Worm (Caenorhabditis elegans) whole organism, young adult: Measurements from ENCODE around the gene math-33.

Experiments
- D2030.7 ChIP-seq: fragments of 200-800 bp; sonication (Bioruptor generic); IDR thresholded peaks from 2 replicates; pipeline ENCODE4 v1.3.6; 2022; ENCODE audit warnings: missing genetic modification reagents, missing genetic modification characterization, missing compliant biosample characterization
- F10E7.11 ChIP-seq: sonication (generic microtip); optimal IDR thresholded peaks from 2 replicates; lab custom pipeline; 2017; ENCODE audit warnings: mild to moderate bottlenecking, missing genetic modification characterization, moderate library complexity, missing compliant biosample characterization
- F23B12.7 ChIP-seq: sonication (generic microtip); optimal IDR thresholded peaks from 2 replicates; lab custom pipeline; 2017; ENCODE audit warnings: missing genetic modification characterization, mild to moderate bottlenecking, missing compliant biosample characterization, antibody characterized with exemption, moderate library complexity; ENCODE audit not compliant: insufficient read depth
- F39B2.1 ChIP-seq: fragments of 200-800 bp; sonication (Bioruptor generic); IDR thresholded peaks from 2 replicates; pipeline ENCODE4 v1.3.6; 2022; ENCODE audit warnings: missing genetic modification reagents, missing genetic modification characterization, missing compliant biosample characterization
- F52B5.7 ChIP-seq: sonication (generic microtip); optimal IDR thresholded peaks from 2 replicates; lab custom pipeline; 2016; ENCODE audit warnings: mild to moderate bottlenecking, missing genetic modification characterization, missing compliant biosample characterization
- K11D2.4 ChIP-seq: fragments of 200-800 bp; sonication (Bioruptor generic); IDR thresholded peaks from 2 replicates; pipeline ENCODE4 v1.3.6; 2022; ENCODE audit warnings: missing genetic modification reagents, missing genetic modification characterization, missing compliant biosample characterization
- K12H6.12 ChIP-seq: fragments of 200-800 bp; sonication (Bioruptor generic); optimal IDR thresholded peaks from 2 replicates; lab custom pipeline; 2018; ENCODE audit warnings: mild to moderate bottlenecking, missing genetic modification characterization, missing compliant biosample characterization
- Y56A3A.18 ChIP-seq: fragments of 200-800 bp; sonication (Bioruptor generic); IDR thresholded peaks from 2 replicates; pipeline ENCODE4 v1.3.6; 2022; ENCODE audit warnings: missing genetic modification reagents, missing genetic modification characterization, missing compliant biosample characterization
- ZK185.1 ChIP-seq: sonication (generic microtip); optimal IDR thresholded peaks from 2 replicates; lab custom pipeline; 2016; ENCODE audit warnings: mild to moderate bottlenecking, missing genetic modification characterization, missing compliant biosample characterization; ENCODE audit not compliant: poor library complexity, severe bottlenecking
- aptf-3 ChIP-seq: fragments of 200-800 bp; sonication (Bioruptor generic); IDR thresholded peaks from 2 replicates; pipeline ENCODE4 v1.3.6; 2022; ENCODE audit warnings: missing genetic modification characterization, missing compliant biosample characterization
- attf-3 ChIP-seq: fragments of 200-800 bp; sonication (Bioruptor generic); conservative IDR thresholded peaks from 2 replicates; pipeline ENCODE4 v1.3.6; 2022; ENCODE audit warnings: missing genetic modification reagents, missing genetic modification characterization, missing compliant biosample characterization
- attf-5 ChIP-seq: fragments of 200-800 bp; sonication (Bioruptor generic); optimal IDR thresholded peaks from 2 replicates; lab custom pipeline; 2018; ENCODE audit warnings: mild to moderate bottlenecking, missing genetic modification characterization, missing compliant biosample characterization
- ccch-3 ChIP-seq: fragments of 200-800 bp; sonication (Bioruptor generic); optimal IDR thresholded peaks from 2 replicates; lab custom pipeline; 2018; ENCODE audit warnings: mild to moderate bottlenecking, missing genetic modification characterization, missing compliant biosample characterization
- cebp-2 ChIP-seq: fragments of 200-800 bp; sonication (Bioruptor generic); IDR thresholded peaks from 2 replicates; pipeline ENCODE4 v1.3.6; 2022; ENCODE audit warnings: missing genetic modification characterization, missing compliant biosample characterization
- ceh-27 ChIP-seq: fragments of 200-800 bp; sonication (Bioruptor generic); optimal IDR thresholded peaks from 2 replicates; lab custom pipeline; 2018; ENCODE audit warnings: mild to moderate bottlenecking, missing genetic modification characterization, moderate library complexity, missing compliant biosample characterization
- ceh-79 ChIP-seq: sonication (generic microtip); optimal IDR thresholded peaks from 2 replicates; lab custom pipeline; 2017; ENCODE audit warnings: mild to moderate bottlenecking, missing genetic modification characterization, missing compliant biosample characterization
- dpff-1 ChIP-seq: sonication (generic microtip); optimal IDR thresholded peaks from 2 replicates; lab custom pipeline; 2017; ENCODE audit warnings: mild to moderate bottlenecking, missing genetic modification characterization, missing compliant biosample characterization
- efl-1 ChIP-seq: fragments of 150-350 bp; optimal IDR thresholded peaks from 2 replicates; lab custom pipeline; 2014; ENCODE audit warnings: missing biosample characterization, missing genetic modification reagents, missing genetic modification characterization
- egl-44 ChIP-seq: fragments of 200-800 bp; sonication (Bioruptor generic); IDR thresholded peaks from 2 replicates; pipeline ENCODE4 v1.3.6; 2022; ENCODE audit warnings: missing genetic modification reagents, missing genetic modification characterization, missing compliant biosample characterization
- egrh-3 ChIP-seq: fragments of 200-800 bp; sonication (Bioruptor generic); IDR thresholded peaks from 2 replicates; pipeline ENCODE4 v1.3.6; 2022; ENCODE audit warnings: missing genetic modification reagents, missing genetic modification characterization, missing compliant biosample characterization
- him-1 ChIP-seq: sonication (generic microtip); optimal IDR thresholded peaks from 2 replicates; lab custom pipeline; 2016; ENCODE audit warnings: missing genotype, missing genetic modification reagents, missing genetic modification characterization, missing compliant biosample characterization
- hlh-12 ChIP-seq: sonication (generic microtip); optimal IDR thresholded peaks from 2 replicates; lab custom pipeline; 2016; ENCODE audit warnings: missing genetic modification characterization, missing compliant biosample characterization
- hmg-1.2 ChIP-seq: fragments of 200-800 bp; sonication (Bioruptor generic); IDR thresholded peaks from 2 replicates; pipeline ENCODE4 v1.3.6; 2022; ENCODE audit warnings: missing genetic modification reagents, missing genetic modification characterization, missing compliant biosample characterization
- hmg-20 ChIP-seq: fragments of 200-800 bp; sonication (Bioruptor generic); IDR thresholded peaks from 2 replicates; pipeline ENCODE4 v1.3.6; 2022; ENCODE audit warnings: missing genetic modification reagents, missing genetic modification characterization, missing compliant biosample characterization
- hrde-1 ChIP-seq: sonication (generic microtip); optimal IDR thresholded peaks from 2 replicates; lab custom pipeline; 2016; ENCODE audit warnings: missing genetic modification characterization, mild to moderate bottlenecking, missing compliant biosample characterization, moderate library complexity, missing genotype, missing genetic modification reagents, borderline replicate concordance
- lin-26 ChIP-seq: fragments of 200-800 bp; sonication (Bioruptor generic); IDR thresholded peaks from 2 replicates; pipeline ENCODE4 v1.3.6; 2022; ENCODE audit warnings: missing genetic modification reagents, missing genetic modification characterization, missing compliant biosample characterization
- lin-35 ChIP-seq, 3 experiments: fragments of 150-350 bp in 2 of 3; sonication (generic microtip) in 1 of 3; optimal IDR thresholded peaks; 2 replicates each; lab custom pipeline; 2014 to 2018; ENCODE audit warnings: missing biosample characterization in 3 of 3, missing genetic modification characterization in 3 of 3, missing genetic modification reagents in 3 of 3
- lsy-27 ChIP-seq: sonication (generic microtip); optimal IDR thresholded peaks from 2 replicates; lab custom pipeline; 2017; ENCODE audit warnings: missing genetic modification characterization, mild to moderate bottlenecking, missing compliant biosample characterization, antibody characterized with exemption, missing genotype, borderline replicate concordance; ENCODE audit not compliant: insufficient read depth
- madf-3 ChIP-seq: fragments of 200-800 bp; sonication (Bioruptor generic); IDR thresholded peaks from 2 replicates; pipeline ENCODE4 v1.3.6; 2022; ENCODE audit warnings: missing genetic modification reagents, missing genetic modification characterization, missing compliant biosample characterization
- madf-6 ChIP-seq: fragments of 200-800 bp; sonication (Bioruptor generic); IDR thresholded peaks from 2 replicates; pipeline ENCODE4 v1.3.6; 2022; ENCODE audit warnings: missing genetic modification reagents, missing genetic modification characterization, missing compliant biosample characterization
- madf-8 ChIP-seq: fragments of 200-800 bp; sonication (Bioruptor generic); conservative IDR thresholded peaks from 2 replicates; pipeline ENCODE4 v1.3.6; 2022; ENCODE audit warnings: missing genetic modification reagents, missing genetic modification characterization, missing compliant biosample characterization
- mel-28 ChIP-seq: sonication (generic microtip); optimal IDR thresholded peaks from 2 replicates; lab custom pipeline; 2016; ENCODE audit warnings: borderline replicate concordance, mild to moderate bottlenecking, missing genetic modification characterization, missing compliant biosample characterization
- mxl-1 ChIP-seq: sonication (generic microtip); optimal IDR thresholded peaks from 2 replicates; lab custom pipeline; 2016; ENCODE audit warnings: missing genetic modification characterization, missing compliant biosample characterization
- nfya-2 ChIP-seq: fragments of 200-800 bp; sonication (Bioruptor generic); IDR thresholded peaks from 2 replicates; pipeline ENCODE4 v1.3.6; 2022; ENCODE audit warnings: missing genetic modification reagents, missing genetic modification characterization, missing compliant biosample characterization
- nhr-90 ChIP-seq: sonication (generic microtip); optimal IDR thresholded peaks from 2 replicates; lab custom pipeline; 2016; ENCODE audit warnings: missing genotype, mild to moderate bottlenecking, missing genetic modification characterization, missing compliant biosample characterization
- pbrm-1 ChIP-seq: fragments of 200-800 bp; sonication (Bioruptor generic); IDR thresholded peaks from 2 replicates; pipeline ENCODE4 v1.3.6; 2022; ENCODE audit warnings: missing genetic modification reagents, missing genetic modification characterization, missing compliant biosample characterization
- pha-4 ChIP-seq: fragments of 150-350 bp; sonication (generic microtip); optimal IDR thresholded peaks from 2 replicates; lab custom pipeline; 2014; ENCODE audit warnings: missing biosample characterization, missing genetic modification reagents, missing genetic modification characterization
- repo-1 ChIP-seq: sonication (generic microtip); optimal IDR thresholded peaks from 2 replicates; lab custom pipeline; 2017; ENCODE audit warnings: mild to moderate bottlenecking, missing genetic modification characterization, missing compliant biosample characterization
- snpc-1.1 ChIP-seq: sonication (generic microtip); optimal IDR thresholded peaks from 2 replicates; lab custom pipeline; 2017; ENCODE audit warnings: missing genetic modification characterization, mild to moderate bottlenecking, missing compliant biosample characterization, antibody characterized with exemption, moderate library complexity, missing genotype, missing genetic modification reagents; ENCODE audit not compliant: insufficient read depth
- snpc-1.3 ChIP-seq: sonication (generic microtip); optimal IDR thresholded peaks from 2 replicates; lab custom pipeline; 2017; ENCODE audit warnings: missing genetic modification characterization, mild to moderate bottlenecking, missing compliant biosample characterization, antibody characterized with exemption, moderate library complexity, missing genotype, missing genetic modification reagents; ENCODE audit not compliant: insufficient read depth
- snpc-4 ChIP-seq, 5 experiments: fragments of 150-350 bp in 1 of 5; sonication (generic microtip) in 4 of 5; optimal IDR thresholded peaks; 2 replicates each; lab custom pipeline; 2014 to 2018; ENCODE audit warnings: missing genetic modification characterization in 5 of 5, missing biosample characterization in 3 of 5, antibody characterized with exemption in 2 of 5, mild to moderate bottlenecking in 2 of 5, missing compliant biosample characterization in 2 of 5, missing genotype in 2 of 5, moderate library complexity in 2 of 5, missing genetic modification reagents in 1 of 5
- unc-62 ChIP-seq: fragments of 150-350 bp; optimal IDR thresholded peaks from 2 replicates; lab custom pipeline; 2014; ENCODE audit warnings: missing biosample characterization, missing genetic modification reagents, missing genetic modification characterization
- xnd-1 ChIP-seq: sonication (generic microtip); optimal IDR thresholded peaks from 2 replicates; lab custom pipeline; 2016; ENCODE audit warnings: missing genotype, missing genetic modification reagents, missing genetic modification characterization, missing compliant biosample characterization
- zfh-2 ChIP-seq: fragments of 200-800 bp; sonication (Bioruptor generic); conservative IDR thresholded peaks from 2 replicates; pipeline ENCODE4 v1.3.6; 2022; ENCODE audit warnings: missing genetic modification reagents, missing genetic modification characterization, missing compliant biosample characterization
- ztf-26 ChIP-seq: sonication (generic microtip); optimal IDR thresholded peaks from 2 replicates; lab custom pipeline; 2017; ENCODE audit warnings: missing genetic modification characterization, missing compliant biosample characterization
- ztf-6 ChIP-seq: fragments of 200-800 bp; sonication (Bioruptor generic); IDR thresholded peaks from 2 replicates; pipeline ENCODE4 v1.3.6; 2022; ENCODE audit warnings: missing genetic modification reagents, missing genetic modification characterization, missing compliant biosample characterization

Gene math-33

DNA sequence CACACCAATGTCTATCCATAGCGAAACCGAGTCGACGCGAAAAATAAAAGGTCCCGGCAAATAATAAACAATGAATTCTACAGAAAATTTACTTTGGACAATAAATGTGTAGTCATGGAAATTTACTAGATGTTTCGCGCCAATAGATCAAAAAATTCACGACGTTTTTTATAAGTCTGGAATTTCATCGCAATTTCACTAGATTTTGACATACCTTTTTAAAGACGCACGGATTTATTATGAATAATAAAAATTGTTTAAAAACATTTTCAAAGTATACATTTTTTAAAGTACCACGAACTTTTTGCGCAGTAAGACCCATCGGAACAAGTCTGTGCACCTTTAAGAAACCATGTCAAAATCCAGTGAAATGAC, 37.7 kb upstream of the math-33 start:
- TF ChIP-seq madf-6 (peak; percentile 87), xnd-1 (tag; lab: Kevin White, UChicago) (peak; percentile 76), ceh-27 (no peak), F10E7.11 (tag; lab: Kevin White, UChicago) (no peak), lin-35 (GFP tag; optimal IDR thresholded peaks at IDR 0.05; lab: Kevin White, UChicago) (peak in 1 of 3 experiments; percentile 16), ztf-26 (peak; percentile 11), madf-8 (peak; percentile 64), pha-4 (tag; lab: Kevin White, UChicago) (no peak), lin-26 (no peak), efl-1 (peak; percentile 65), mel-28 (no peak), ccch-3 (GFP tag; lab: Kevin White, UChicago) (no peak), ZK185.1 (tag; lab: Kevin White, UChicago) (no peak), hlh-12 (tag; lab: Kevin White, UChicago) (no peak), ztf-6 (GFP tag; lab: Robert Waterston, UW) (no peak), snpc-4 (GFP tag; optimal IDR thresholded peaks at IDR 0.05; lab: Kevin White, UChicago) (no peak), snpc-4 (tag; optimal IDR thresholded peaks at IDR 0.05; lab: Kevin White, UChicago) (no peak), dpff-1 (tag; lab: Kevin White, UChicago) (peak; percentile 78), egrh-3 (GFP tag; lab: Robert Waterston, UW) (no peak), hrde-1 (tag; lab: Kevin White, UChicago) (no peak), snpc-1.3 (tag; lab: Kevin White, UChicago) (peak; percentile 6), hmg-1.2 (no peak), K12H6.12 (tag; lab: Kevin White, UChicago) (no peak)

DNA sequence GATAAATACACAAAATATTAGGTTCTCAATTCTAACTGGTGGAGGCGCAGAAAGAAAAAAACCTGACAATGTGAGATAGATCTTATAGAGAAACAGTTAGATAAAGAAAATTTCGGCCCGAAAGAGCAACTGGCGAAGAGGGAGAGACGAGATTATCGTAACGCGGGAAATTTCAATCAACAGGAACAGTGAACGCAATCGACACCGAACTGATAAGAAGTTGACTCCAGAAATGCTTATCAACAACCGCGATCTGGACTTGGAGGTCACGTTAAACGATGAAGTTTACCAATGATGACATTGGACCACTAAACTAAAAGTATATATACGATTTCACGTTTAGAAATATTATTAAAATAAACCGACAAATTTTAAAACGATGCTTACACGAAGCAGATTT, 37.3 kb upstream of the math-33 start:
- TF ChIP-seq K11D2.4 (0 out of 2 replicates have a peak, but pooled peaks have one; percentile 20), lsy-27 (no peak), him-1 (tag; lab: Kevin White, UChicago) (peak; percentile 67), attf-5 (GFP tag; lab: Kevin White, UChicago) (no peak), madf-3 (GFP tag; lab: Robert Waterston, UW) (peak; percentile 94), ceh-79 (tag; lab: Kevin White, UChicago) (no peak), unc-62 (no peak), Y56A3A.18 (GFP tag; lab: Robert Waterston, UW) (peak; percentile 88), hmg-20 (GFP tag; lab: Robert Waterston, UW) (peak; percentile 60; the same call in 1 of the 2 replicates), lin-26 (peak; percentile 73; the same call in 1 of the 2 replicates), zfh-2 (no peak), pbrm-1 (GFP tag; lab: Robert Waterston, UW) (peak; percentile 79), D2030.7 (GFP tag; lab: Robert Waterston, UW) (0 out of 2 replicates have a peak, but pooled peaks have one; percentile 30), nfya-2 (peak; percentile 78; the same call in 1 of the 2 replicates), cebp-2 (GFP tag; lab: Robert Waterston, UW) (peak; percentile 92), nhr-90 (tag; lab: Kevin White, UChicago) (peak; percentile 15), hrde-1 (tag; lab: Kevin White, UChicago) (peak; percentile 85), F52B5.7 (tag; lab: Kevin White, UChicago) (peak; percentile 88), efl-1 (no peak), madf-6 (peak; percentile 86), dpff-1 (tag; lab: Kevin White, UChicago) (no peak), ZK185.1 (tag; lab: Kevin White, UChicago) (peak; percentile 43), egl-44 (GFP tag; lab: Robert Waterston, UW) (0 out of 2 replicates have a peak, but pooled peaks have one; percentile 28), attf-3 (no peak), F39B2.1 (GFP tag; lab: Robert Waterston, UW) (peak; percentile 87), aptf-3 (GFP tag; lab: Robert Waterston, UW) (peak; percentile 90), snpc-1.1 (tag; lab: Kevin White, UChicago) (no peak), repo-1 (tag; lab: Kevin White, UChicago) (peak; percentile 64), mxl-1 (tag; lab: Kevin White, UChicago) (no peak), F23B12.7 (tag; lab: Kevin White, UChicago) (peak; percentile 39)
